Fruit fly (Drosophila melanogaster): Measurements from ENCODE around the gene Mgat2.

Mgat2 gene

DNA sequence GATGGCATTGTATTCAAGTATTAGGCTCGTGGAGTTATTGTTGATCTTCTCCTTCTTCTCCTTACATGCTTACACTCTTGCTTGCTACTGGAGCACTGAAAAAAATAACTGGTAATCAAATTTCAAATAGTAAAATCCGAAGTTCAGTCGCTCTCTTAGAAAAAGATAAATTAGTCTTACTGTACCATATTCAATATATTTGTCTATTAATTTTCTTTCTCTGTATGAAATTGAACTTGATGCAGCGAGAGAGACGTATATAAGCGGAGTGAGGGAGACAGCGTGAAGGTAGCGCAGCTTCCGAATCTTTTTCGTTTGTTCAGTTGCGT is 39.1 kb upstream of the Mgat2 start (continued):
- TF ChIP-seq onecut (GFP tag; IDR thresholded peaks at IDR 0.05) (peak; percentile 89), zfh1 (GFP tag; IDR thresholded peaks at IDR 0.05) (peak; percentile 96), ftz-f1 (GFP tag; optimal IDR thresholded peaks at IDR 0.05) (no peak), CG1603 (tag; optimal IDR thresholded peaks at IDR 0.05) (peak; percentile 93), Dip3 (GFP tag; optimal IDR thresholded peaks at IDR 0.05) (peak; percentile 62), esg (GFP tag; conservative IDR thresholded peaks at IDR 0.05) (peak; percentile 92), CG30431 (GFP tag; optimal IDR thresholded peaks at IDR 0.05) (peak; percentile 42), Chrac-16 (GFP tag; optimal IDR thresholded peaks at IDR 0.05) (peak; percentile 64), C15 (GFP tag; IDR thresholded peaks at IDR 0.05) (peak; percentile 60; the same call in 2 of the 3 replicates), Fer3 (tag; optimal IDR thresholded peaks at IDR 0.05) (peak; percentile 87), prd (optimal IDR thresholded peaks at IDR 0.05) (no peak), prd (GFP tag; IDR thresholded peaks at IDR 0.05) (peak; percentile 92), CG16815 (GFP tag; optimal IDR thresholded peaks at IDR 0.05) (peak; percentile 27), jigr1 (GFP tag; IDR thresholded peaks at IDR 0.05) (peak; percentile 75), vnd (GFP tag; IDR thresholded peaks at IDR 0.05; ENCODE audit: partially characterized antibody) (no peak), unpg (GFP tag; optimal IDR thresholded peaks at IDR 0.05) (peak; percentile 92), Mes4 (GFP tag; optimal IDR thresholded peaks at IDR 0.05) (peak; percentile 64), Ets97D (GFP tag; optimal IDR thresholded peaks at IDR 0.05) (peak; percentile 69), al (GFP tag; IDR thresholded peaks at IDR 0.05) (peak; percentile 61), ac (GFP tag; optimal IDR thresholded peaks at IDR 0.05) (no peak), H15 (GFP tag; IDR thresholded peaks at IDR 0.05) (peak; percentile 89), nerfin-2 (GFP tag; IDR thresholded peaks at IDR 0.05; ENCODE audit: partially characterized antibody) (no peak), pnt (GFP tag; optimal IDR thresholded peaks at IDR 0.05) (peak; percentile 89), CG6791 (GFP tag; IDR thresholded peaks at IDR 0.05; ENCODE audit: partially characterized antibody) (no peak), pita (GFP tag; optimal IDR thresholded peaks at IDR 0.05) (no peak), CG34224 (GFP tag; IDR thresholded peaks at IDR 0.05; ENCODE audit: partially characterized antibody) (no peak), CG12744 (GFP tag; optimal IDR thresholded peaks at IDR 0.05) (peak; percentile 50), CG18599 (GFP tag; optimal IDR thresholded peaks at IDR 0.05) (peak; percentile 89), vvl (GFP tag; IDR thresholded peaks at IDR 0.05) (peak; percentile 95), CG2120 (GFP tag; optimal IDR thresholded peaks at IDR 0.05) (peak; percentile 48), CG12155 (GFP tag; optimal IDR thresholded peaks at IDR 0.05) (peak; percentile 52), gce (GFP tag; IDR thresholded peaks at IDR 0.05) (peak; percentile 83), CG4617 (GFP tag; optimal IDR thresholded peaks at IDR 0.05; ENCODE audit: borderline replicate concordance) (peak; percentile 24), crol (GFP tag; IDR thresholded peaks at IDR 0.05) (no peak; the same call in 1 of the 2 replicates), tin (GFP tag; optimal IDR thresholded peaks at IDR 0.05) (peak; percentile 93), Fer2 (tag; optimal IDR thresholded peaks at IDR 0.05) (peak; percentile 63), klu (GFP tag; IDR thresholded peaks at IDR 0.05) (peak; percentile 75), BEAF-32 (GFP tag; optimal IDR thresholded peaks at IDR 0.05) (no peak), CG8478 (optimal IDR thresholded peaks at IDR 0.05) (no peak), caup (GFP tag; optimal IDR thresholded peaks at IDR 0.05; ENCODE audit: severe bottlenecking) (peak; percentile 85), lov (optimal IDR thresholded peaks at IDR 0.05) (no peak), lov (GFP tag; IDR thresholded peaks at IDR 0.05) (peak; percentile 94), CG9437 (GFP tag; optimal IDR thresholded peaks at IDR 0.05) (peak; percentile 46), MBD-R2 (GFP tag; IDR thresholded peaks at IDR 0.05) (peak; percentile 74), CG10979 (tag; optimal IDR thresholded peaks at IDR 0.05) (peak; percentile 94), CG17802 (tag; optimal IDR thresholded peaks at IDR 0.05) (peak; percentile 82), CG2202 (tag; optimal IDR thresholded peaks at IDR 0.05) (peak; percentile 26), CG12942 (GFP tag; optimal IDR thresholded peaks at IDR 0.05) (peak; percentile 44), Dad (GFP tag; optimal IDR thresholded peaks at IDR 0.05) (peak; percentile 83), phol (tag; optimal IDR thresholded peaks at IDR 0.05) (peak; percentile 92), ind (GFP tag; optimal IDR thresholded peaks at IDR 0.05) (peak; percentile 93), HLHmδ (GFP tag; optimal IDR thresholded peaks at IDR 0.05) (no peak)

Measured in whole organism, embryonic.